Worm (Caenorhabditis elegans) whole organism, L2 larva: ENCODE results near the gene hpo-10.

ENCODE experiments used
- ama-1 ChIP-seq: fragments of 150-350 bp; optimal IDR thresholded peaks from 2 replicates; lab custom pipeline; 2018; ENCODE audit warnings: inconsistent platforms
- dmd-4 ChIP-seq: sonication (generic microtip); optimal IDR thresholded peaks from 2 replicates; lab custom pipeline; 2017; ENCODE audit warnings: missing biosample characterization, missing genetic modification characterization
- elt-1 ChIP-seq: fragments of 150-350 bp; optimal IDR thresholded peaks from 2 replicates; lab custom pipeline; 2014; ENCODE audit warnings: missing biosample characterization, missing genetic modification characterization
- fos-1 ChIP-seq: fragments of 150-350 bp; optimal IDR thresholded peaks from 2 replicates; lab custom pipeline; 2014; ENCODE audit warnings: missing biosample characterization, missing genetic modification characterization
- nhr-6 ChIP-seq: fragments of 150-350 bp; optimal IDR thresholded peaks from 2 replicates; lab custom pipeline; 2014; ENCODE audit warnings: missing biosample characterization, missing genetic modification characterization
- sem-4 ChIP-seq: fragments of 150-350 bp; optimal IDR thresholded peaks from 2 replicates; lab custom pipeline; 2014; ENCODE audit warnings: missing biosample characterization, missing genetic modification reagents, missing genetic modification characterization
- snpc-4 ChIP-seq: fragments of 150-350 bp; optimal IDR thresholded peaks from 2 replicates; lab custom pipeline; 2014; ENCODE audit warnings: missing biosample characterization, missing genetic modification characterization
- unc-62 ChIP-seq: fragments of 150-350 bp; optimal IDR thresholded peaks from 2 replicates; lab custom pipeline; 2014; ENCODE audit warnings: missing biosample characterization, missing genetic modification reagents, missing genetic modification characterization
- zag-1 ChIP-seq: fragments of 150-350 bp; optimal IDR thresholded peaks from 2 replicates; lab custom pipeline; 2014; ENCODE audit warnings: missing biosample characterization, missing genetic modification characterization

ce11 chrIII:5876867-5877641 is 2.2 kb upstream of the hpo-10 start:
- TF ChIP-seq sem-4 (tag; lab: Kevin White, UChicago) (no peak), elt-1 (no peak), fos-1 (tag; lab: Kevin White, UChicago) (no peak), unc-62 (GFP tag; lab: Kevin White, UChicago) (no peak), nhr-6 (tag; lab: Kevin White, UChicago) (no peak), dmd-4 (no peak), ama-1 (no peak), snpc-4 (no peak), zag-1 (tag; lab: Kevin White, UChicago) (no peak)
